Fruit fly (Drosophila melanogaster) whole organism, embryonic: ENCODE measurements around the gene CG31882.

Experiments used
- CG32767 ChIP-seq: fragments of 200-800 bp; sonication (Bioruptor generic); IDR thresholded peaks from 2 replicates; pipeline ENCODE4 v1.3.6; 2022; ENCODE audit warnings: missing biosample characterization, missing genetic modification characterization
- CG6813 ChIP-seq: fragments of 200-800 bp; sonication (Bioruptor generic); optimal IDR thresholded peaks from 2 replicates; lab custom pipeline; 2017; ENCODE audit warnings: missing biosample characterization, missing genetic modification characterization, mild to moderate bottlenecking, moderate library complexity, missing genetic modification reagents
- Gsc ChIP-seq: fragments of 200-800 bp; sonication (Bioruptor generic); IDR thresholded peaks from 2 replicates; pipeline ENCODE4 v1.3.6; 2022; ENCODE audit warnings: missing biosample characterization, missing genetic modification characterization
- HLHmδ ChIP-seq: fragments of 200-800 bp; sonication (Bioruptor generic); optimal IDR thresholded peaks from 2 replicates; lab custom pipeline; 2018; ENCODE audit warnings: missing biosample characterization, mild to moderate bottlenecking, missing genetic modification characterization, moderate library complexity
- Lpt ChIP-seq: fragments of >200 bp; optimal IDR thresholded peaks from 2 replicates; lab custom pipeline; 2018; ENCODE audit warnings: missing biosample characterization, missing genetic modification characterization
- Sox100B ChIP-seq: fragments of 200-800 bp; sonication (Bioruptor generic); optimal IDR thresholded peaks from 3 replicates; lab custom pipeline; 2018; ENCODE audit warnings: missing biosample characterization, mild to moderate bottlenecking, missing genetic modification characterization
- ems ChIP-seq: fragments of 200-800 bp; sonication (Bioruptor generic); optimal IDR thresholded peaks from 3 replicates; lab custom pipeline; 2016; ENCODE audit warnings: missing biosample characterization, missing genetic modification characterization
- gfzf ChIP-seq: fragments of 200-800 bp; sonication (Bioruptor generic); optimal IDR thresholded peaks from 2 replicates; lab custom pipeline; 2016; ENCODE audit warnings: missing biosample characterization, mild to moderate bottlenecking, missing genetic modification characterization, moderate library complexity
- jigr1 ChIP-seq: fragments of 200-800 bp; sonication (Bioruptor generic); IDR thresholded peaks from 3 replicates; pipeline ENCODE4 v1.3.6; 2022; ENCODE audit warnings: missing biosample characterization, missing genetic modification characterization
- wor ChIP-seq: fragments of 200-800 bp; sonication (Bioruptor generic); IDR thresholded peaks from 2 replicates; pipeline ENCODE4 v1.3.6; 2022; ENCODE audit warnings: missing biosample characterization, missing genetic modification characterization

DNA sequence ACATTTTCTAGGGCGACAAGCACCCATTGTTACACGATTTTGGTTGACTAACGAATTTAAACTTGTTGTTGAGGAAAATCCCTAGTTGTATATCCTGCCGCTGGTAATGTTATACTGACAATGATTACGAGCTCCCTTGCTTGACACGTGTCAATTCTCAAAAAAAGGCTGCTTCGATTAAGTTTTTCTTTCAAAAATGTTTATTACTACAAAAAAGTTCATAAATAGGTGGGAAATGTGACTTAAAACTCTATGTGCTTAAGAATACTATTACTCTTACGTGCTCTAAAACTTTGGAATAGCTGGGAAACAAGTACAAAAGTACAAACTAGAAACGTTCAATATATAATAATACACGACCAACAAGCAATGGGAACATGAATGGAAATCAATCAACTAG lies 45.5 kb downstream of the CG31882 start, which contains the start of gene CG31709:
- no peak for TF ChIP-seq Sox100B
- TF ChIP-seq wor (GFP tag; lab: Robert Waterston, UW): no peak
- TF ChIP-seq CG32767 (GFP tag; lab: Robert Waterston, UW): no peak
- TF ChIP-seq ems (GFP tag; lab: Kevin White, UChicago): no peak
- TF ChIP-seq Gsc (GFP tag; lab: Robert Waterston, UW): no peak
- no peak for TF ChIP-seq gfzf (GFP tag; lab: Kevin White, UChicago)
- no peak for TF ChIP-seq jigr1 (GFP tag; lab: Robert Waterston, UW)
- no peak for TF ChIP-seq Lpt
- TF ChIP-seq HLHmδ (GFP tag; lab: Kevin White, UChicago): no peak
- TF ChIP-seq CG6813 (GFP tag; lab: Kevin White, UChicago): no peak
